Fruit fly (Drosophila melanogaster) whole organism: ENCODE measurements around the gene CG32568.

Experiments
- CG8478 ChIP-seq: fragments of >200 bp; optimal IDR thresholded peaks from 2 replicates; lab custom pipeline; 2018; ENCODE audit warnings: inconsistent platforms
- Dll ChIP-seq: fragments of >200 bp; optimal IDR thresholded peaks from 2 replicates; lab custom pipeline; 2017
- pan ChIP-seq: fragments of >200 bp; optimal IDR thresholded peaks from 2 replicates; lab custom pipeline; 2017
- psq ChIP-seq: fragments of >200 bp; optimal IDR thresholded peaks from 2 replicates; lab custom pipeline; 2017

dm6 chrX:16721168-16721567, 19.5 kb upstream of the CG32568 start, which contains the start of the genes CG32572 and CG34325:
- TF ChIP-seq CG8478 (lab: Kevin White, UChicago) = no peak
- TF ChIP-seq pan (lab: Kevin White, UChicago) = no peak
- TF ChIP-seq psq = no peak
- TF ChIP-seq Dll (lab: Kevin White, UChicago) = no peak
